Worm (Caenorhabditis elegans) whole organism, young adult: ENCODE data around the gene ZK622.4.

Experiments
- B0019.2 ChIP-seq: fragments of 200-800 bp; sonication (Bioruptor generic); conservative IDR thresholded peaks from 2 replicates; pipeline ENCODE4 v1.3.6; 2022; ENCODE audit warnings: missing genetic modification reagents, missing genetic modification characterization, missing compliant biosample characterization
- B0035.1 ChIP-seq: sonication (generic microtip); optimal IDR thresholded peaks from 2 replicates; lab custom pipeline; 2016; ENCODE audit warnings: missing genetic modification characterization, mild to moderate bottlenecking, missing compliant biosample characterization, missing genotype, missing genetic modification reagents
- B0261.1 ChIP-seq: sonication (generic microtip); optimal IDR thresholded peaks from 2 replicates; lab custom pipeline; 2016; ENCODE audit warnings: mild to moderate bottlenecking, missing genetic modification characterization, moderate library complexity, missing compliant biosample characterization
- F22D6.2 ChIP-seq: sonication (generic microtip); optimal IDR thresholded peaks from 2 replicates; lab custom pipeline; 2016; ENCODE audit warnings: mild to moderate bottlenecking, missing genetic modification characterization, missing compliant biosample characterization
- F37B4.10 ChIP-seq: fragments of 200-800 bp; sonication (Bioruptor generic); IDR thresholded peaks from 2 replicates; pipeline ENCODE4 v1.3.6; 2022; ENCODE audit warnings: missing genetic modification characterization, missing compliant biosample characterization
- F39B2.1 ChIP-seq: fragments of 200-800 bp; sonication (Bioruptor generic); IDR thresholded peaks from 2 replicates; pipeline ENCODE4 v1.3.6; 2022; ENCODE audit warnings: missing genetic modification reagents, missing genetic modification characterization, missing compliant biosample characterization
- F52B5.7 ChIP-seq: sonication (generic microtip); optimal IDR thresholded peaks from 2 replicates; lab custom pipeline; 2016; ENCODE audit warnings: mild to moderate bottlenecking, missing genetic modification characterization, missing compliant biosample characterization
- T26A5.8 ChIP-seq: sonication (generic microtip); optimal IDR thresholded peaks from 2 replicates; lab custom pipeline; 2016; ENCODE audit warnings: missing genetic modification characterization, missing compliant biosample characterization
- Y53F4B.3 ChIP-seq: fragments of 200-800 bp; sonication (Bioruptor generic); IDR thresholded peaks from 2 replicates; pipeline ENCODE4 v1.3.6; 2022; ENCODE audit warnings: missing genetic modification reagents, missing genetic modification characterization, missing compliant biosample characterization
- Y56A3A.18 ChIP-seq: fragments of 200-800 bp; sonication (Bioruptor generic); IDR thresholded peaks from 2 replicates; pipeline ENCODE4 v1.3.6; 2022; ENCODE audit warnings: missing genetic modification reagents, missing genetic modification characterization, missing compliant biosample characterization
- Y79H2A.3 ChIP-seq: fragments of 200-800 bp; sonication (Bioruptor generic); conservative IDR thresholded peaks from 2 replicates; pipeline ENCODE4 v1.3.6; 2022; ENCODE audit warnings: missing genetic modification reagents, missing genetic modification characterization, missing compliant biosample characterization
- akir-1 ChIP-seq: fragments of 200-800 bp; sonication (Bioruptor generic); optimal IDR thresholded peaks from 2 replicates; lab custom pipeline; 2018; ENCODE audit warnings: mild to moderate bottlenecking, missing genetic modification characterization, moderate library complexity, missing compliant biosample characterization
- athp-1 ChIP-seq: sonication (generic microtip); optimal IDR thresholded peaks from 2 replicates; lab custom pipeline; 2017; ENCODE audit warnings: mild to moderate bottlenecking, missing genetic modification characterization, missing compliant biosample characterization
- bed-2 ChIP-seq: fragments of 200-800 bp; sonication (Bioruptor generic); IDR thresholded peaks from 2 replicates; pipeline ENCODE4 v1.3.6; 2022; ENCODE audit warnings: missing genetic modification reagents, missing genetic modification characterization, missing compliant biosample characterization
- cebp-2 ChIP-seq: fragments of 200-800 bp; sonication (Bioruptor generic); IDR thresholded peaks from 2 replicates; pipeline ENCODE4 v1.3.6; 2022; ENCODE audit warnings: missing genetic modification characterization, missing compliant biosample characterization
- ceh-91 ChIP-seq: fragments of 200-800 bp; sonication (Bioruptor generic); IDR thresholded peaks from 2 replicates; pipeline ENCODE4 v1.3.6; 2022; ENCODE audit warnings: missing genetic modification reagents, missing genetic modification characterization, missing compliant biosample characterization
- chd-7 ChIP-seq: sonication (generic microtip); optimal IDR thresholded peaks from 2 replicates; lab custom pipeline; 2016; ENCODE audit warnings: mild to moderate bottlenecking, missing genetic modification characterization, moderate library complexity, missing compliant biosample characterization
- dpff-1 ChIP-seq: sonication (generic microtip); optimal IDR thresholded peaks from 2 replicates; lab custom pipeline; 2017; ENCODE audit warnings: mild to moderate bottlenecking, missing genetic modification characterization, missing compliant biosample characterization
- efl-1 ChIP-seq: fragments of 150-350 bp; optimal IDR thresholded peaks from 2 replicates; lab custom pipeline; 2014; ENCODE audit warnings: missing biosample characterization, missing genetic modification reagents, missing genetic modification characterization
- egrh-3 ChIP-seq: fragments of 200-800 bp; sonication (Bioruptor generic); IDR thresholded peaks from 2 replicates; pipeline ENCODE4 v1.3.6; 2022; ENCODE audit warnings: missing genetic modification reagents, missing genetic modification characterization, missing compliant biosample characterization
- him-1 ChIP-seq: sonication (generic microtip); optimal IDR thresholded peaks from 2 replicates; lab custom pipeline; 2016; ENCODE audit warnings: missing genotype, missing genetic modification reagents, missing genetic modification characterization, missing compliant biosample characterization
- hlh-12 ChIP-seq: sonication (generic microtip); optimal IDR thresholded peaks from 2 replicates; lab custom pipeline; 2016; ENCODE audit warnings: missing genetic modification characterization, missing compliant biosample characterization
- hmg-1.2 ChIP-seq: fragments of 200-800 bp; sonication (Bioruptor generic); IDR thresholded peaks from 2 replicates; pipeline ENCODE4 v1.3.6; 2022; ENCODE audit warnings: missing genetic modification reagents, missing genetic modification characterization, missing compliant biosample characterization
- lsy-27 ChIP-seq: sonication (generic microtip); optimal IDR thresholded peaks from 2 replicates; lab custom pipeline; 2017; ENCODE audit warnings: missing genetic modification characterization, mild to moderate bottlenecking, missing compliant biosample characterization, antibody characterized with exemption, missing genotype, borderline replicate concordance; ENCODE audit not compliant: insufficient read depth
- madf-10 ChIP-seq: sonication (generic microtip); optimal IDR thresholded peaks from 2 replicates; lab custom pipeline; 2016; ENCODE audit warnings: mild to moderate bottlenecking, missing genetic modification characterization, missing compliant biosample characterization
- madf-3 ChIP-seq: fragments of 200-800 bp; sonication (Bioruptor generic); IDR thresholded peaks from 2 replicates; pipeline ENCODE4 v1.3.6; 2022; ENCODE audit warnings: missing genetic modification reagents, missing genetic modification characterization, missing compliant biosample characterization
- mcd-1 ChIP-seq: fragments of 200-800 bp; sonication (Bioruptor generic); IDR thresholded peaks from 2 replicates; pipeline ENCODE4 v1.3.6; 2022; ENCODE audit warnings: missing genetic modification reagents, missing genetic modification characterization, missing compliant biosample characterization
- mes-4 ChIP-seq: sonication (generic microtip); optimal IDR thresholded peaks from 2 replicates; lab custom pipeline; 2016; ENCODE audit warnings: missing genotype, missing genetic modification characterization, missing compliant biosample characterization
- rec-8 ChIP-seq, 2 experiments: sonication (generic microtip); optimal IDR thresholded peaks; 2 replicates each; lab custom pipeline; 2016; ENCODE audit warnings: mild to moderate bottlenecking in 2 of 2, missing genetic modification characterization in 2 of 2, missing genetic modification reagents in 2 of 2, missing genotype in 2 of 2, missing biosample characterization in 1 of 2, missing compliant biosample characterization in 1 of 2, moderate library complexity in 1 of 2
- snpc-1.3 ChIP-seq: sonication (generic microtip); optimal IDR thresholded peaks from 2 replicates; lab custom pipeline; 2017; ENCODE audit warnings: missing genetic modification characterization, mild to moderate bottlenecking, missing compliant biosample characterization, antibody characterized with exemption, moderate library complexity, missing genotype, missing genetic modification reagents; ENCODE audit not compliant: insufficient read depth
- somi-1 ChIP-seq: fragments of 200-800 bp; sonication (Bioruptor generic); optimal IDR thresholded peaks from 2 replicates; lab custom pipeline; 2018; ENCODE audit warnings: mild to moderate bottlenecking, missing genetic modification characterization, missing compliant biosample characterization
- tbp1 ChIP-seq: fragments of 200-800 bp; sonication (Bioruptor generic); optimal IDR thresholded peaks from 2 replicates; lab custom pipeline; 2018; ENCODE audit warnings: mild to moderate bottlenecking, missing genetic modification characterization, missing compliant biosample characterization
- unc-130 ChIP-seq: sonication (generic microtip); optimal IDR thresholded peaks from 2 replicates; lab custom pipeline; 2016; ENCODE audit warnings: missing genetic modification reagents, missing genetic modification characterization, missing compliant biosample characterization
- zim-3 ChIP-seq: sonication (generic microtip); optimal IDR thresholded peaks from 2 replicates; lab custom pipeline; 2017; ENCODE audit warnings: mild to moderate bottlenecking, missing genetic modification characterization, moderate library complexity, missing compliant biosample characterization
- ztf-22 ChIP-seq: fragments of 200-800 bp; sonication (Bioruptor generic); optimal IDR thresholded peaks from 2 replicates; lab custom pipeline; 2018; ENCODE audit warnings: mild to moderate bottlenecking, missing genetic modification characterization, moderate library complexity, missing compliant biosample characterization
- ztf-3 ChIP-seq: fragments of 200-800 bp; sonication (Bioruptor generic); optimal IDR thresholded peaks from 2 replicates; lab custom pipeline; 2018; ENCODE audit warnings: mild to moderate bottlenecking, missing genetic modification characterization, missing compliant biosample characterization
- ztf-6 ChIP-seq: fragments of 200-800 bp; sonication (Bioruptor generic); IDR thresholded peaks from 2 replicates; pipeline ENCODE4 v1.3.6; 2022; ENCODE audit warnings: missing genetic modification reagents, missing genetic modification characterization, missing compliant biosample characterization

The ZK622.4 gene

ce11 chrII:5293287-5293850 lies 867 bp downstream of the ZK622.4 start, which contains the start of gene ZK622.1 (continued):
- TF ChIP-seq tbp1 (GFP tag; lab: Kevin White, UChicago) (peak; percentile 98), chd-7 (tag; lab: Kevin White, UChicago) (peak; percentile 5), T26A5.8 (tag; lab: Kevin White, UChicago) (no peak), B0261.1 (tag; lab: Kevin White, UChicago) (peak; percentile 87), rec-8 (tag; optimal IDR thresholded peaks at IDR 0.05; lab: Kevin White, UChicago) (peak; percentile 40 to 58), hmg-1.2 (GFP tag; lab: Robert Waterston, UW) (peak; percentile 79), him-1 (tag; lab: Kevin White, UChicago) (peak; percentile 94)

ce11 chrII:5297718-5298117 lies 5.2 kb downstream of the ZK622.4 start:
- TF ChIP-seq Y79H2A.3 (no peak), hlh-12 (no peak), Y53F4B.3 (GFP tag; lab: Robert Waterston, UW) (no peak), efl-1 (GFP tag; lab: Kevin White, UChicago) (no peak), bed-2 (GFP tag; lab: Robert Waterston, UW) (no peak), athp-1 (tag; lab: Kevin White, UChicago) (no peak), somi-1 (no peak), egrh-3 (GFP tag; lab: Robert Waterston, UW) (no peak), F22D6.2 (tag; lab: Kevin White, UChicago) (no peak), snpc-1.3 (tag; lab: Kevin White, UChicago) (no peak)

ce11 chrII:5301810-5302209 lies 9.3 kb downstream of the ZK622.4 start:
- no peak for TF ChIP-seq madf-10 (tag; lab: Kevin White, UChicago)
- TF ChIP-seq Y79H2A.3 = no peak
- no peak for TF ChIP-seq F52B5.7 (tag; lab: Kevin White, UChicago)
- TF ChIP-seq ztf-6 (GFP tag; lab: Robert Waterston, UW) = no peak
- TF ChIP-seq unc-130 (GFP tag; lab: Kevin White, UChicago) = no peak
- TF ChIP-seq lsy-27 (tag; lab: Kevin White, UChicago) = no peak
- no peak for TF ChIP-seq rec-8 (tag; optimal IDR thresholded peaks at IDR 0.05; lab: Kevin White, UChicago)
- no peak for TF ChIP-seq dpff-1
- TF ChIP-seq B0019.2 = no peak
- TF ChIP-seq ztf-22 (GFP tag; lab: Kevin White, UChicago) = no peak
- TF ChIP-seq mes-4 (tag; lab: Kevin White, UChicago) = no peak
- no peak for TF ChIP-seq ztf-3 (GFP tag; lab: Kevin White, UChicago)
- no peak for TF ChIP-seq B0035.1 (tag; lab: Kevin White, UChicago)
- TF ChIP-seq cebp-2 (GFP tag; lab: Robert Waterston, UW) = no peak
- TF ChIP-seq Y56A3A.18 = no peak
- TF ChIP-seq madf-3 (GFP tag; lab: Robert Waterston, UW) = no peak
- TF ChIP-seq F37B4.10 (GFP tag; lab: Robert Waterston, UW) = no peak
- TF ChIP-seq bed-2 (GFP tag; lab: Robert Waterston, UW) = no peak
- no peak for TF ChIP-seq ceh-91 (GFP tag; lab: Robert Waterston, UW)
- TF ChIP-seq zim-3 (tag; lab: Kevin White, UChicago) = no peak

ce11 chrII:5305121-5305520 lies 12.6 kb downstream of the ZK622.4 start:
- TF ChIP-seq akir-1 (GFP tag; lab: Kevin White, UChicago) (no peak), F39B2.1 (GFP tag; lab: Robert Waterston, UW) (no peak), mcd-1 (GFP tag; lab: Robert Waterston, UW) (no peak)
